Fruit fly (Drosophila melanogaster) whole organism, embryonic: ENCODE measurements around the gene mthl9.
A peak's percentile ranks its signal among the peaks of the same experiment; 100 is the strongest.

Experiments used
- CG10274 ChIP-seq: fragments of 200-800 bp; sonication (Bioruptor generic); optimal IDR thresholded peaks from 3 replicates; lab custom pipeline; 2017; ENCODE audit warnings: missing biosample characterization, mild to moderate bottlenecking, missing genetic modification characterization
- CG10654 ChIP-seq: fragments of 200-800 bp; sonication (Bioruptor generic); optimal IDR thresholded peaks from 2 replicates; lab custom pipeline; 2016; ENCODE audit warnings: missing biosample characterization, missing genetic modification characterization
- CG11456 ChIP-seq: fragments of 200-800 bp; sonication (Bioruptor generic); IDR thresholded peaks from 3 replicates; pipeline ENCODE4 v1.3.6; 2022; ENCODE audit warnings: missing biosample characterization, missing genetic modification characterization
- CG13123 ChIP-seq: fragments of 200-800 bp; sonication (Bioruptor generic); optimal IDR thresholded peaks from 2 replicates; lab custom pipeline; 2016; ENCODE audit warnings: missing biosample characterization, missing genetic modification characterization
- CG14050 ChIP-seq: fragments of 200-800 bp; sonication (Bioruptor generic); IDR thresholded peaks from 3 replicates; pipeline ENCODE4 v1.3.6; 2022; ENCODE audit warnings: missing biosample characterization, missing genetic modification characterization
- CG17568 ChIP-seq: fragments of 200-800 bp; sonication (Bioruptor generic); optimal IDR thresholded peaks from 2 replicates; lab custom pipeline; 2018; ENCODE audit warnings: missing biosample characterization, mild to moderate bottlenecking, missing genetic modification characterization, moderate library complexity
- CG18764 ChIP-seq: fragments of 200-800 bp; sonication (Bioruptor generic); optimal IDR thresholded peaks from 3 replicates; lab custom pipeline; 2016; ENCODE audit warnings: missing biosample characterization, missing genetic modification characterization
- CG32767 ChIP-seq: fragments of 200-800 bp; sonication (Bioruptor generic); IDR thresholded peaks from 2 replicates; pipeline ENCODE4 v1.3.6; 2022; ENCODE audit warnings: missing biosample characterization, missing genetic modification characterization
- CG32772 ChIP-seq: fragments of 200-800 bp; sonication (Bioruptor generic); IDR thresholded peaks from 2 replicates; pipeline ENCODE4 v1.3.6; 2022; ENCODE audit warnings: missing biosample characterization, missing genetic modification characterization
- CG3726 ChIP-seq: fragments of 200-800 bp; sonication (Bioruptor generic); IDR thresholded peaks from 3 replicates; pipeline ENCODE4, ENCODE4 v1.3.6; 2022; ENCODE audit warnings: missing biosample characterization, missing genetic modification characterization
- CG3838 ChIP-seq: fragments of 200-800 bp; sonication (Bioruptor generic); optimal IDR thresholded peaks from 3 replicates; lab custom pipeline; 2016; ENCODE audit warnings: missing biosample characterization, missing genetic modification characterization
- CG5953 ChIP-seq: fragments of 200-800 bp; sonication (Bioruptor generic); IDR thresholded peaks from 2 replicates; pipeline ENCODE4 v1.3.6; 2022; ENCODE audit warnings: missing biosample characterization, missing genetic modification characterization
- CG6654 ChIP-seq: fragments of 200-800 bp; sonication (Bioruptor generic); optimal IDR thresholded peaks from 2 replicates; lab custom pipeline; 2017; ENCODE audit warnings: missing biosample characterization, mild to moderate bottlenecking, missing genetic modification characterization
- CG6854 ChIP-seq: fragments of 200-800 bp; sonication (Bioruptor generic); optimal IDR thresholded peaks from 3 replicates; lab custom pipeline; 2017; ENCODE audit warnings: missing biosample characterization, mild to moderate bottlenecking, missing genetic modification characterization
- CG7556 ChIP-seq: fragments of 200-800 bp; sonication (Bioruptor generic); optimal IDR thresholded peaks from 2 replicates; lab custom pipeline; 2017; ENCODE audit warnings: missing biosample characterization, mild to moderate bottlenecking, missing genetic modification characterization
- CG7928 ChIP-seq: fragments of 200-800 bp; sonication (Bioruptor generic); optimal IDR thresholded peaks from 2 replicates; lab custom pipeline; 2017; ENCODE audit warnings: missing biosample characterization, mild to moderate bottlenecking, missing genetic modification characterization
- CG8478 ChIP-seq: fragments of >200 bp; optimal IDR thresholded peaks from 2 replicates; lab custom pipeline; 2018
- CG9727 ChIP-seq: fragments of 200-800 bp; sonication (Bioruptor generic); optimal IDR thresholded peaks from 3 replicates; lab custom pipeline; 2017; ENCODE audit warnings: missing biosample characterization, mild to moderate bottlenecking, missing genetic modification characterization
- D19A ChIP-seq: fragments of 200-800 bp; optimal IDR thresholded peaks from 3 replicates; lab custom pipeline; 2019; ENCODE audit warnings: missing biosample characterization, mild to moderate bottlenecking, missing genetic modification characterization, moderate library complexity
- Dfd ChIP-seq, 2 experiments: fragments of >200 bp; optimal IDR thresholded peaks; 2 replicates each; lab custom pipeline; 2017; ENCODE audit warnings: missing biosample characterization in 2 of 2, missing genetic modification characterization in 2 of 2
- Dp ChIP-seq: fragments of 200-800 bp; sonication (Bioruptor generic); optimal IDR thresholded peaks from 2 replicates; lab custom pipeline; 2018; ENCODE audit warnings: missing biosample characterization, mild to moderate bottlenecking, missing genetic modification characterization, moderate library complexity
- Dref ChIP-seq: fragments of 200-800 bp; sonication (Bioruptor generic); IDR thresholded peaks from 2 replicates; pipeline ENCODE4 v1.3.6; 2022; ENCODE audit warnings: missing biosample characterization, missing genetic modification characterization
- HHEX ChIP-seq: fragments of 200-800 bp; sonication (Bioruptor generic); optimal IDR thresholded peaks from 3 replicates; lab custom pipeline; 2017; ENCODE audit warnings: missing biosample characterization, mild to moderate bottlenecking, missing genetic modification characterization, missing genetic modification reagents
- HLH4C ChIP-seq: fragments of 200-800 bp; sonication (Bioruptor generic); IDR thresholded peaks from 3 replicates; pipeline ENCODE4 v1.3.6; 2022; ENCODE audit warnings: missing biosample characterization, missing genetic modification characterization; ENCODE audit not compliant: partially characterized antibody
- HLHmδ ChIP-seq: fragments of 200-800 bp; sonication (Bioruptor generic); optimal IDR thresholded peaks from 2 replicates; lab custom pipeline; 2018; ENCODE audit warnings: missing biosample characterization, mild to moderate bottlenecking, missing genetic modification characterization, moderate library complexity
- MESR4 ChIP-seq: fragments of 200-800 bp; sonication (Bioruptor generic); optimal IDR thresholded peaks from 2 replicates; lab custom pipeline; 2018; ENCODE audit warnings: missing biosample characterization, mild to moderate bottlenecking, missing genetic modification characterization, moderate library complexity
- NK7.1 ChIP-seq: fragments of 200-800 bp; sonication (Bioruptor generic); optimal IDR thresholded peaks from 3 replicates; lab custom pipeline; 2016; ENCODE audit warnings: missing biosample characterization, missing genetic modification characterization
- Nf-YA ChIP-seq: fragments of 200-800 bp; sonication (Bioruptor generic); IDR thresholded peaks from 2 replicates; pipeline ENCODE4 v1.3.6; 2022; ENCODE audit warnings: missing biosample characterization, missing genetic modification characterization
- Nf-YC ChIP-seq: fragments of 200-800 bp; optimal IDR thresholded peaks from 3 replicates; lab custom pipeline; 2019; ENCODE audit warnings: missing biosample characterization, mild to moderate bottlenecking, missing genetic modification characterization, moderate library complexity
- Sox100B ChIP-seq: fragments of 200-800 bp; sonication (Bioruptor generic); optimal IDR thresholded peaks from 3 replicates; lab custom pipeline; 2018; ENCODE audit warnings: missing biosample characterization, mild to moderate bottlenecking, missing genetic modification characterization
- Spps ChIP-seq: fragments of 200-800 bp; sonication (Bioruptor generic); optimal IDR thresholded peaks from 2 replicates; lab custom pipeline; 2018; ENCODE audit warnings: missing biosample characterization, mild to moderate bottlenecking, missing genetic modification characterization
- Taf1 ChIP-seq: fragments of 200-800 bp; sonication (Bioruptor generic); IDR thresholded peaks from 2 replicates; pipeline ENCODE4 v1.3.6; 2022; ENCODE audit warnings: missing biosample characterization, missing genetic modification characterization
- Tbp ChIP-seq: fragments of >200 bp; optimal IDR thresholded peaks from 2 replicates; lab custom pipeline; 2018; ENCODE audit warnings: missing biosample characterization, missing genetic modification characterization
- Xrp1 ChIP-seq: fragments of 200-800 bp; sonication (Bioruptor generic); IDR thresholded peaks from 2 replicates; pipeline ENCODE4 v1.3.6; 2022; ENCODE audit warnings: missing biosample characterization, missing genetic modification characterization
- ase ChIP-seq: fragments of 200-800 bp; sonication (Bioruptor generic); IDR thresholded peaks from 3 replicates; pipeline ENCODE4 v1.3.6; 2022; ENCODE audit warnings: missing biosample characterization, missing genetic modification characterization
- crc ChIP-seq: fragments of 200-800 bp; sonication (Bioruptor generic); optimal IDR thresholded peaks from 2 replicates; lab custom pipeline; 2016; ENCODE audit warnings: missing biosample characterization, missing genetic modification characterization
- en ChIP-seq: fragments of 200-800 bp; sonication (Bioruptor generic); optimal IDR thresholded peaks from 2 replicates; lab custom pipeline; 2016; ENCODE audit warnings: missing biosample characterization, missing genetic modification characterization
- ewg ChIP-seq: fragments of 200-800 bp; sonication (Bioruptor generic); optimal IDR thresholded peaks from 3 replicates; lab custom pipeline; 2017; ENCODE audit warnings: mild to moderate bottlenecking, missing biosample characterization, missing genetic modification reagents, missing genetic modification characterization
- fd96Cb ChIP-seq: fragments of 200-800 bp; sonication (Bioruptor generic); optimal IDR thresholded peaks from 2 replicates; lab custom pipeline; 2018; ENCODE audit warnings: missing biosample characterization, mild to moderate bottlenecking, missing genetic modification characterization, moderate library complexity
- gsb-n ChIP-seq: fragments of 200-800 bp; sonication (Bioruptor generic); optimal IDR thresholded peaks from 3 replicates; lab custom pipeline; 2018; ENCODE audit warnings: missing biosample characterization, mild to moderate bottlenecking, missing genetic modification characterization
- hbn ChIP-seq: fragments of 200-800 bp; sonication (Bioruptor generic); IDR thresholded peaks from 2 replicates; pipeline ENCODE4 v1.3.6; 2022; ENCODE audit warnings: missing biosample characterization, missing genetic modification characterization; ENCODE audit not compliant: partially characterized antibody
- kni ChIP-seq: fragments of 200-800 bp; sonication (Bioruptor generic); optimal IDR thresholded peaks from 3 replicates; lab custom pipeline; 2017; ENCODE audit warnings: mild to moderate bottlenecking, missing biosample characterization, missing genetic modification reagents, missing genetic modification characterization
- lola ChIP-seq, 3 experiments: fragments of >200 bp in 2 of 3; fragments of 200-800 bp in 1 of 3; sonication (Bioruptor generic) in 1 of 3; optimal IDR thresholded peaks; 2 replicates each; lab custom pipeline; 2017 to 2019; ENCODE audit warnings: missing biosample characterization in 3 of 3, missing genetic modification characterization in 3 of 3, mild to moderate bottlenecking in 1 of 3, moderate library complexity in 1 of 3
- luna ChIP-seq: fragments of 200-800 bp; sonication (Bioruptor generic); optimal IDR thresholded peaks from 2 replicates; lab custom pipeline; 2016; ENCODE audit warnings: missing biosample characterization, missing genetic modification characterization
- oc ChIP-seq: fragments of 200-800 bp; sonication (Bioruptor generic); optimal IDR thresholded peaks from 2 replicates; lab custom pipeline; 2018; ENCODE audit warnings: missing biosample characterization, mild to moderate bottlenecking, missing genetic modification characterization, moderate library complexity
- org-1 ChIP-seq: fragments of 200-800 bp; sonication (Bioruptor generic); optimal IDR thresholded peaks from 2 replicates; lab custom pipeline; 2017; ENCODE audit warnings: missing biosample characterization, missing genetic modification characterization
- pum ChIP-seq: fragments of 200-800 bp; sonication (Bioruptor generic); optimal IDR thresholded peaks from 2 replicates; lab custom pipeline; 2016; ENCODE audit warnings: missing biosample characterization, missing genetic modification characterization
- row ChIP-seq: fragments of 200-800 bp; sonication (Bioruptor generic); IDR thresholded peaks from 3 replicates; pipeline ENCODE4 v1.3.6; 2022; ENCODE audit warnings: missing biosample characterization, missing genetic modification characterization
- sqz ChIP-seq: fragments of 200-800 bp; sonication (Bioruptor generic); optimal IDR thresholded peaks from 3 replicates; lab custom pipeline; 2018; ENCODE audit warnings: missing biosample characterization, mild to moderate bottlenecking, missing genetic modification characterization
- wek ChIP-seq: fragments of 200-800 bp; sonication (Bioruptor generic); optimal IDR thresholded peaks from 3 replicates; lab custom pipeline; 2018; ENCODE audit warnings: missing biosample characterization, mild to moderate bottlenecking, missing genetic modification characterization, moderate library complexity
- zfh1 ChIP-seq: fragments of 200-800 bp; sonication (Bioruptor generic); IDR thresholded peaks from 3 replicates; pipeline ENCODE4 v1.3.6; 2022; ENCODE audit warnings: missing biosample characterization, missing genetic modification characterization

Gene mthl9

DNA sequence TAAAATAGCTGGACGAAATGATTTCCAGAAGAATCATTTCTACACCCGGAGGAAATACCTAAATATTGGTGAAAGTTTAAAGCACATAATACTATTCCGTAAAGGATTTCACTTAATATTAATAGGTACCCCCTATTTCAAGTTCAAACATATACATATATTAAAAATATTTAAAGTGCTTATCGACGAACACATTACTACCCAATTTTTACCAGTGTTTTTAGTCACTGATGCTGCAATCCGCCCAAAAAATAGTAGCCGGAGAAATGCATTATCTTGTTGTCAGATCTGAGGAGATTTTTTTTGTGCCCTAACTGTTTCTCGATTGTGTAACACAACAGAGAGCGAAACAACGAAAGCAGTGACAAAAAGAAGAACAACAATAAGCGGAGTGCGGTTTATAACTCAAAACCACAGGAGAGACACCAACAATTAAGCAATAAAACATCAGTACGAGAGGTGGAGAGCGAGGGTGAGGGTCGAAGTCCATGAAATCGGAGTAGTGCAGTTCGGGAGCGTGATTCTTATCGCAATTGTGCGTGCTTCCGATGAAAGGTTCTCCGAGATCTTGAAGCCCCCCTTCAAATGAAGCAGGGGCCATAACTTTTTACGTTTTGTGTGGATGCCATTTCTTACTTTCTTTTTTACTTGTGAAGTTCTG is 48.9 kb upstream of the mthl9 start:
- TF ChIP-seq Dfd (GFP tag; optimal IDR thresholded peaks at IDR 0.05; lab: Kevin White, UChicago) (no peak), Dref (GFP tag; lab: Robert Waterston, UW) (no peak), CG14050 (no peak), HLH4C (GFP tag; lab: Robert Waterston, UW) (no peak), CG7928 (no peak), gsb-n (tag; lab: Kevin White, UChicago) (peak; percentile 34), CG10654 (GFP tag; lab: Kevin White, UChicago) (no peak), CG3726 (GFP tag; lab: Robert Waterston, UW) (no peak), CG6654 (no peak), HHEX (GFP tag; lab: Kevin White, UChicago) (no peak), Sox100B (no peak), wek (GFP tag; lab: Kevin White, UChicago) (no peak), CG11456 (GFP tag; lab: Robert Waterston, UW) (no peak), CG17568 (GFP tag; lab: Kevin White, UChicago) (no peak), Dp (GFP tag; lab: Kevin White, UChicago) (no peak), hbn (GFP tag; lab: Robert Waterston, UW) (no peak), HLHmδ (no peak), fd96Cb (peak; percentile 32), CG7556 (GFP tag; lab: Kevin White, UChicago) (no peak), CG9727 (GFP tag; lab: Kevin White, UChicago) (peak; percentile 55), NK7.1 (no peak), org-1 (GFP tag; lab: Kevin White, UChicago) (no peak), CG13123 (GFP tag; lab: Kevin White, UChicago) (no peak), kni (GFP tag; lab: Kevin White, UChicago) (no peak), D19A (tag; lab: Kevin White, UChicago) (peak; percentile 14), Nf-YC (tag; lab: Kevin White, UChicago) (no peak), MESR4 (GFP tag; lab: Kevin White, UChicago) (no peak), CG6854 (GFP tag; lab: Kevin White, UChicago) (no peak), zfh1 (GFP tag; lab: Robert Waterston, UW) (peak; percentile 46; the same call in 2 of the 3 replicates), en (GFP tag; lab: Kevin White, UChicago) (no peak), Spps (tag; lab: Kevin White, UChicago) (peak; percentile 11), CG3838 (GFP tag; lab: Kevin White, UChicago) (no peak), CG32772 (GFP tag; lab: Robert Waterston, UW) (no peak), CG8478 (lab: Kevin White, UChicago) (no peak), CG5953 (GFP tag; lab: Robert Waterston, UW) (no peak), Xrp1 (GFP tag; lab: Robert Waterston, UW) (peak; percentile 71), Nf-YA (GFP tag; lab: Robert Waterston, UW) (no peak), sqz (GFP tag; lab: Kevin White, UChicago) (peak; percentile 68), crc (GFP tag; lab: Kevin White, UChicago) (no peak), CG32767 (GFP tag; lab: Robert Waterston, UW) (no peak), CG10274 (GFP tag; lab: Kevin White, UChicago) (no peak), row (GFP tag; lab: Robert Waterston, UW) (peak; percentile 38; the same call in 2 of the 3 replicates), luna (GFP tag; lab: Kevin White, UChicago) (no peak), ase (GFP tag; lab: Robert Waterston, UW) (no peak), pum (GFP tag; lab: Kevin White, UChicago) (no peak), CG18764 (GFP tag; lab: Kevin White, UChicago) (no peak), oc (tag; lab: Kevin White, UChicago) (no peak), lola (GFP tag; optimal IDR thresholded peaks at IDR 0.05; lab: Kevin White, UChicago) (peak in 1 of 3 experiments; percentile 71), Tbp (GFP tag; lab: Kevin White, UChicago) (no peak), ewg (no peak), Taf1 (GFP tag; lab: Robert Waterston, UW) (no peak)
